Fruit fly (Drosophila melanogaster) whole organism, pupa: ENCODE results near the gene CG1677.

Experiments
- CG10348 ChIP-seq: fragments of 200-800 bp; sonication (Bioruptor generic); IDR thresholded peaks from 2 replicates; pipeline ENCODE4 v1.3.6; 2022; ENCODE audit warnings: missing biosample characterization, missing genetic modification characterization
- CG12605 ChIP-seq: fragments of 200-800 bp; sonication (Bioruptor generic); IDR thresholded peaks from 2 replicates; pipeline ENCODE4 v1.3.6; 2022; ENCODE audit warnings: missing biosample characterization, missing genetic modification characterization
- CG13204 ChIP-seq: fragments of 200-800 bp; sonication (Bioruptor generic); optimal IDR thresholded peaks from 2 replicates; lab custom pipeline; 2018; ENCODE audit warnings: missing biosample characterization, mild to moderate bottlenecking, missing genetic modification characterization, moderate library complexity
- CG14655 ChIP-seq: fragments of 200-800 bp; sonication (Bioruptor generic); optimal IDR thresholded peaks from 3 replicates; lab custom pipeline; 2017; ENCODE audit warnings: mild to moderate bottlenecking, missing biosample characterization, missing genetic modification reagents, missing genetic modification characterization
- CG15710 ChIP-seq: fragments of 200-800 bp; sonication (Bioruptor generic); optimal IDR thresholded peaks from 2 replicates; lab custom pipeline; 2018; ENCODE audit warnings: missing biosample characterization, mild to moderate bottlenecking, missing genetic modification characterization, moderate library complexity
- CG17806 ChIP-seq: fragments of 200-800 bp; sonication (Bioruptor generic); optimal IDR thresholded peaks from 2 replicates; lab custom pipeline; 2018; ENCODE audit warnings: missing biosample characterization, mild to moderate bottlenecking, missing genetic modification characterization, moderate library complexity
- CG32121 ChIP-seq: fragments of 200-800 bp; sonication (Bioruptor generic); IDR thresholded peaks from 2 replicates; pipeline ENCODE4 v1.3.6; 2022; ENCODE audit warnings: missing biosample characterization, missing genetic modification characterization
- CG34367 ChIP-seq: fragments of 200-800 bp; sonication (Bioruptor generic); optimal IDR thresholded peaks from 2 replicates; lab custom pipeline; 2018; ENCODE audit warnings: missing biosample characterization, mild to moderate bottlenecking, missing genetic modification characterization
- CG4496 ChIP-seq: fragments of 200-800 bp; sonication (Bioruptor generic); IDR thresholded peaks from 3 replicates; pipeline ENCODE4 v1.3.6; 2022; ENCODE audit warnings: missing biosample characterization, missing genetic modification characterization
- CG8159 ChIP-seq: fragments of 200-800 bp; sonication (Bioruptor generic); optimal IDR thresholded peaks from 3 replicates; lab custom pipeline; 2018; ENCODE audit warnings: missing biosample characterization, mild to moderate bottlenecking, missing genetic modification characterization, moderate library complexity
- CG8301 ChIP-seq: fragments of 200-800 bp; sonication (Bioruptor generic); optimal IDR thresholded peaks from 2 replicates; lab custom pipeline; 2018; ENCODE audit warnings: missing biosample characterization, mild to moderate bottlenecking, missing genetic modification characterization
- CG9948 ChIP-seq: fragments of 200-800 bp; sonication (Bioruptor generic); optimal IDR thresholded peaks from 2 replicates; lab custom pipeline; 2018; ENCODE audit warnings: missing biosample characterization, mild to moderate bottlenecking, missing genetic modification characterization, moderate library complexity
- D1 ChIP-seq: fragments of 200-800 bp; sonication (Bioruptor generic); optimal IDR thresholded peaks from 2 replicates; lab custom pipeline; 2018; ENCODE audit warnings: missing biosample characterization, mild to moderate bottlenecking, missing genetic modification characterization, moderate library complexity
- EcR ChIP-seq: fragments of 200-800 bp; sonication (Bioruptor generic); optimal IDR thresholded peaks from 3 replicates; lab custom pipeline; 2019; ENCODE audit warnings: missing biosample characterization, missing genetic modification characterization, mild to moderate bottlenecking, moderate library complexity, missing genetic modification reagents
- Ets98B ChIP-seq: fragments of 200-800 bp; sonication (Bioruptor generic); IDR thresholded peaks from 2 replicates; pipeline ENCODE4 v1.3.6; 2022; ENCODE audit warnings: missing biosample characterization, missing genetic modification characterization
- Pif1A ChIP-seq: fragments of 200-800 bp; sonication (Bioruptor generic); optimal IDR thresholded peaks from 3 replicates; lab custom pipeline; 2016; ENCODE audit warnings: missing biosample characterization, missing genetic modification characterization
- Pif1B ChIP-seq: fragments of 200-800 bp; sonication (Bioruptor generic); optimal IDR thresholded peaks from 3 replicates; lab custom pipeline; 2016; ENCODE audit warnings: missing biosample characterization, missing genetic modification characterization
- Snoo ChIP-seq: fragments of 200-800 bp; sonication (Bioruptor generic); optimal IDR thresholded peaks from 3 replicates; lab custom pipeline; 2017; ENCODE audit warnings: missing biosample characterization, mild to moderate bottlenecking, missing genetic modification characterization, inconsistent platforms
- fd96Ca ChIP-seq: fragments of 200-800 bp; sonication (Bioruptor generic); IDR thresholded peaks from 3 replicates; pipeline ENCODE4 v1.3.6; 2022; ENCODE audit warnings: missing biosample characterization, missing genetic modification characterization
- gl ChIP-seq: fragments of 200-800 bp; sonication (Bioruptor generic); optimal IDR thresholded peaks from 2 replicates; lab custom pipeline; 2018; ENCODE audit warnings: missing biosample characterization, mild to moderate bottlenecking, missing genetic modification characterization
- rn ChIP-seq: fragments of 200-800 bp; sonication (Bioruptor generic); IDR thresholded peaks from 2 replicates; pipeline ENCODE4 v1.3.6; 2022; ENCODE audit warnings: missing biosample characterization, missing genetic modification characterization

Gene CG1677

DNA sequence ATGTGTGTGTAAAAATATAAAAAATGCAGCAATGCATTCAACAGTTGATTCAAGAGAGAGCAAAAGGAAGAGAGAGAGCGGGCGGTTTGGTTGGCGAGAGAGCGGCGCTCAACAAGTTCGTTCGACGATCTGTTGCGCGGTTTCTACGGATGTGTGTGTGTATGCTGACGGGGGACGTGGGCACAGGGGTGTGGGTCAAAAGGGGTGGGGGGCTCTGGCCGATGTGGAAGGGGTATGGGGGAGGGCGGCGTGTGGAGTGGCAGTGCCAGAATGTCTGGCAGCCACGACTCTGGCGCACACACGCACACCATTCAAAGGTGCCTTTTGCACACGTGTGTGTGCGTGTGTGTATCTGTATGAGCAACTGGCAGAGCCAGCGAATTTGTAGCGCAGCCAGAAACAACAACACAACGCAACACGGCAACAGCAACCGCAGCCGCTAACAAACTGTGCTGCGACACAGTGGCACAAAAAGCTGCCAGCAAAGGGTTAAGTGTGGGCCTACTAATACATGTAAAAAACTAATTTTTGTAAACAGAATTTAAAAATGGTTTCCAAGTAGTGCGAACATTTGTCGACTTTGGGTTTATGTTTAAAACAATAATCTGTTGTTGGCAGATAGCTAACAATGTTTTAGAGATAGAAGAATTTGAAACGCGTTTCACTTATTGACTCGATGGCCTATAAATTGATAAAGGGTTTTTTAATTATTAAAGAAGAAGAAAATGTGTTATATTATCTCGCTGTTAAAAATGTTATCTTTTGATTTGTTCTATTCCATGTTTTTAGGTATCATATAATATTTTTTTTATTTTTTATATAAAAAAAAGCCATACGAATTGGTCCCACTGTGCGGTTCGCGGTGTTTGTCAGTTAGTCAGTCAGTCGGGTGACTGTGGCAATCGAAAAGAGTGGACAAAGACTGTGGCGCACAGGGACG lies 98.8 kb downstream of the CG1677 start:
- TF ChIP-seq CG13204 (GFP tag; lab: Kevin White, UChicago) = peak; percentile 75
- peak; percentile 55 for TF ChIP-seq gl
- TF ChIP-seq EcR = peak; percentile 63
- peak; percentile 84 for TF ChIP-seq Pif1B (GFP tag; lab: Kevin White, UChicago)
- TF ChIP-seq CG14655 = peak; percentile 98
- TF ChIP-seq Pif1A (GFP tag; lab: Kevin White, UChicago) = peak; percentile 81
- TF ChIP-seq CG12605 (GFP tag; lab: Robert Waterston, UW) = peak; percentile 55
- TF ChIP-seq Ets98B (GFP tag; lab: Robert Waterston, UW) = peak; percentile 78
- TF ChIP-seq CG34367 (tag; lab: Kevin White, UChicago) = peak; percentile 89
- TF ChIP-seq CG15710 (tag; lab: Kevin White, UChicago) = peak; percentile 95
- peak; percentile 62; the same call in 1 of the 2 replicates for TF ChIP-seq CG10348 (GFP tag; lab: Robert Waterston, UW)
- peak; percentile 71 for TF ChIP-seq rn
- peak; percentile 89 for TF ChIP-seq Snoo (tag; lab: Kevin White, UChicago)
- peak; percentile 97 for TF ChIP-seq CG8159 (tag; lab: Kevin White, UChicago)
- peak; percentile 98 for TF ChIP-seq CG9948 (tag; lab: Kevin White, UChicago)
- peak; percentile 50; the same call in 2 of the 3 replicates for TF ChIP-seq CG4496 (GFP tag; lab: Robert Waterston, UW)
- TF ChIP-seq fd96Ca = peak; percentile 85
- TF ChIP-seq CG32121 (GFP tag; lab: Robert Waterston, UW) = peak; percentile 80
- peak; percentile 85 for TF ChIP-seq CG8301
- peak; percentile 91 for TF ChIP-seq CG17806 (tag; lab: Kevin White, UChicago)
- peak; percentile 80 for TF ChIP-seq D1

DNA sequence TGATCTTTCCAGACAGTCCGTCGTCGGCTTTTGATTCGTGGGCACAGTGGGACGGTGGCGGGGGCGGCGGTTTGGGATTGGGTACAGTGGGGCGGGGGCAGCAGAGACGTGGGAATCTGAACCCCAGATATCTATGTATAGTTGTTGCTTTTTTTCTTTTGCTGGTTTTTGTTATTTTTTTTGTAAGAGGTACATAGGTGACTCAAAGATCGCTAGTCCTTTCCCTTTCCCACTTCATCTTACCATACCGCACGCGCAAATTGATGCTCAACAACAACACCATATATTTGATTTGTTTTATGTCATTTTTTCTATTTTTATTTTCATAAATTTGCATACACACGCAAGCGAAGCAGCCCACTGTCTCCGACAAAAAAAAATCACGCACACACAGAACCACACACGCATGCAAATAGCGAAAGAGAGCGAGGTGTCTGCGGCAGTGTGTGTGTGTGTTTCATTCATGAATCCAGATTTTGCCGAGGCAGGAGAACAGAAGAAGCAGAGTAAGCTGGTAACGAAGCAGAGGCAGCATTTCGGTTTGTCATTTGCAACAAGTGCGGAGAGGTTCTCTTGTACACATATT lies 99.8 kb downstream of the CG1677 start:
- TF ChIP-seq CG32121 (GFP tag; lab: Robert Waterston, UW) (peak; percentile 62; the same call in 1 of the 2 replicates), fd96Ca (peak; percentile 88), CG34367 (tag; lab: Kevin White, UChicago) (peak; percentile 86), Pif1A (GFP tag; lab: Kevin White, UChicago) (peak; percentile 71), rn (peak; percentile 70), gl (peak; percentile 69), Pif1B (GFP tag; lab: Kevin White, UChicago) (peak; percentile 36), Ets98B (GFP tag; lab: Robert Waterston, UW) (no peak; the same call in none of the 2 replicates), CG9948 (tag; lab: Kevin White, UChicago) (peak; percentile 91), Snoo (tag; lab: Kevin White, UChicago) (peak; percentile 90), CG8159 (tag; lab: Kevin White, UChicago) (peak; percentile 93), CG14655 (peak; percentile 92), CG15710 (tag; lab: Kevin White, UChicago) (peak; percentile 93), CG12605 (GFP tag; lab: Robert Waterston, UW) (peak; percentile 44), CG4496 (GFP tag; lab: Robert Waterston, UW) (peak; percentile 80), CG13204 (GFP tag; lab: Kevin White, UChicago) (peak; percentile 82), EcR (no peak), CG17806 (tag; lab: Kevin White, UChicago) (peak; percentile 87), D1 (peak; percentile 71), CG10348 (GFP tag; lab: Robert Waterston, UW) (peak; percentile 49; the same call in 1 of the 2 replicates), CG8301 (peak; percentile 80)

DNA sequence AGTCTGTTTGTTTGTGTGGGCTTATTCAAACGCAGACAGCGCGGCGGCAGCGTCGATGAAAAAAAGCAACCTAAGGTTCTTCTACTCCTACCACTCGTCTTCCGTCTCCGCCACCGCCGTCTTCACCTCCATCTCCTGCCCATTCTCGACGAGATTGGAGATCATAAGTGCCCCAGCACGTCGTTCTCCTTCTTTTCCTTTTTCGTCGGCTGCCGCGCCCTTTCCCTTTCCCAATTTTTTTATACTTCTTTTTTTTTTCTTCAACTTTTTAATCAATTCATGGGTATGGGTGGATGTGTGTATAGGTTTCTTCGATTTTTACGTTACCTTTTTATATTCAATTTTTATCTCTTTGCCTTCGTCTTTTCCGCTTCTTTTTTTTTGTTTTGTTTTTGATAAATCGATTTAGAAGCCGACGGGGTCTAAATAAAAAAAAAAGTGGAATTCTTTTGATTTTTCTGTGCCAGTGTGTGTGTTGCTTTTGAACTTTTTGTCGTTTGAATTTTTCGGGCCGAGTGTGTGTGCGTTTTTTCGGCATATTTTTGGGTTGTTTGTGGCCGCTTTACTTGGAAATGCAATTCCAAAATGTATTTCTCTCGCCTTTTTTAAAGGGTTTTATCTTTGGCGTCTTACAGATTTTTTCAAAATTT lies 100.7 kb downstream of the CG1677 start:
- TF ChIP-seq CG32121 (GFP tag; lab: Robert Waterston, UW) (no peak), Snoo (tag; lab: Kevin White, UChicago) (peak; percentile 29), CG12605 (GFP tag; lab: Robert Waterston, UW) (peak; percentile 44; the same call in 1 of the 2 replicates), CG13204 (GFP tag; lab: Kevin White, UChicago) (peak; percentile 72), rn (no peak), CG10348 (GFP tag; lab: Robert Waterston, UW) (no peak), CG8159 (tag; lab: Kevin White, UChicago) (peak; percentile 20), fd96Ca (no peak), gl (peak; percentile 74), CG15710 (tag; lab: Kevin White, UChicago) (peak; percentile 51), CG14655 (peak; percentile 23), CG34367 (tag; lab: Kevin White, UChicago) (peak; percentile 59), EcR (peak; percentile 45), Pif1A (GFP tag; lab: Kevin White, UChicago) (peak; percentile 30), CG9948 (tag; lab: Kevin White, UChicago) (peak; percentile 31), Pif1B (GFP tag; lab: Kevin White, UChicago) (peak; percentile 43)

DNA sequence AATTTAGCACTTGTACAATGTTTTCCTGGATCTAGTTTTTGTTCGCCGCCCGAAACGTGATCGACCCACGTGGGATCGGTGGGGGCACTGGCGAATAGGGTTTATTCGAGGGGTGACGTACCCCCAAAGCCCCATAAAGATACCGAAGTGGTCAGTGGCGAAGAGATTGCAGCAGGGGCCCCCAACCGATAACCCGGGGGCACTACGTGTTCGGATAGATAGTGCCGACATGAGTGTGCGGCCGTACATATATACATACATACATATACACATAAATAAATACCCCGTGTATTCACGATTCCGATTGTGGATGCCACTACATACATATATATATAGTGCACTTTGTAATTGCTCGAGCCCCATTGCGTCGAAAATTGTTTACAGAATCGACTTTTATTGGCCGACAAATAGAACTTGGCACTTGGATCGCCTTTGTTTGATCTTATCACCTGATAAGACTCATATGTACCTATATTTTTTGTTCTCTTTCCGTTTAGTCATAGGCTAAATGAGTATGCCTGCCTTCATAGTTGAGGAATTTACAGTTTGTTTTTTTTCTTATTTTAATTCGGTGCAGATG lies 101.7 kb downstream of the CG1677 start:
- peak; percentile 62 for TF ChIP-seq EcR
- no peak for TF ChIP-seq Ets98B (GFP tag; lab: Robert Waterston, UW)
- peak; percentile 20; the same call in 1 of the 3 replicates for TF ChIP-seq CG4496 (GFP tag; lab: Robert Waterston, UW)
